Fruit fly (Drosophila melanogaster) whole organism, embryonic: ENCODE measurements around the gene Snapin.

Experiments used
- BtbVII ChIP-seq: fragments of 200-800 bp; sonication (Bioruptor generic); optimal IDR thresholded peaks from 3 replicates; lab custom pipeline; 2017; ENCODE audit warnings: missing biosample characterization, mild to moderate bottlenecking, missing genetic modification characterization
- CG10543 ChIP-seq: fragments of 200-800 bp; sonication (Bioruptor generic); optimal IDR thresholded peaks from 3 replicates; lab custom pipeline; 2017; ENCODE audit warnings: missing biosample characterization, mild to moderate bottlenecking, missing genetic modification characterization, moderate library complexity
- CG11560 ChIP-seq: fragments of 200-800 bp; sonication (Bioruptor generic); IDR thresholded peaks from 3 replicates; pipeline ENCODE4 v1.3.6; 2022; ENCODE audit warnings: missing biosample characterization, missing genetic modification characterization
- CG13287 ChIP-seq: fragments of 200-800 bp; sonication (Bioruptor generic); IDR thresholded peaks from 2 replicates; pipeline ENCODE4 v1.3.6; 2022; ENCODE audit warnings: missing biosample characterization, missing genetic modification characterization; ENCODE audit not compliant: partially characterized antibody
- CG14860 ChIP-seq: fragments of 200-800 bp; sonication (Bioruptor generic); IDR thresholded peaks from 3 replicates; pipeline ENCODE4 v1.3.6; 2022; ENCODE audit warnings: missing biosample characterization, missing genetic modification characterization; ENCODE audit not compliant: partially characterized antibody
- CG2116 ChIP-seq: fragments of 200-800 bp; sonication (Bioruptor generic); optimal IDR thresholded peaks from 3 replicates; lab custom pipeline; 2018; ENCODE audit warnings: missing biosample characterization, mild to moderate bottlenecking, missing genetic modification characterization
- CG2678 ChIP-seq: fragments of 200-800 bp; sonication (Bioruptor generic); optimal IDR thresholded peaks from 3 replicates; lab custom pipeline; 2019; ENCODE audit warnings: missing biosample characterization, mild to moderate bottlenecking, missing genetic modification characterization, moderate library complexity
- CG2712 ChIP-seq: fragments of 200-800 bp; optimal IDR thresholded peaks from 3 replicates; lab custom pipeline; 2019; ENCODE audit warnings: missing biosample characterization, mild to moderate bottlenecking, missing genetic modification characterization, moderate library complexity
- CG31388 ChIP-seq: fragments of 200-800 bp; sonication (Bioruptor generic); optimal IDR thresholded peaks from 2 replicates; lab custom pipeline; 2016; ENCODE audit warnings: missing biosample characterization, missing genetic modification characterization
- CG32772 ChIP-seq: fragments of 200-800 bp; sonication (Bioruptor generic); IDR thresholded peaks from 2 replicates; pipeline ENCODE4 v1.3.6; 2022; ENCODE audit warnings: missing biosample characterization, missing genetic modification characterization
- CG34422 ChIP-seq: fragments of 200-800 bp; sonication (Bioruptor generic); IDR thresholded peaks from 3 replicates; pipeline ENCODE4 v1.3.6; 2022; ENCODE audit warnings: missing biosample characterization, missing genetic modification characterization
- CG4617 ChIP-seq: fragments of 200-800 bp; sonication (Bioruptor generic); optimal IDR thresholded peaks from 3 replicates; lab custom pipeline; 2016; ENCODE audit warnings: missing biosample characterization, missing genetic modification characterization, borderline replicate concordance
- CG6683 ChIP-seq: fragments of 200-800 bp; sonication (Bioruptor generic); optimal IDR thresholded peaks from 2 replicates; lab custom pipeline; 2017; ENCODE audit warnings: missing biosample characterization, mild to moderate bottlenecking, missing genetic modification characterization, missing genetic modification reagents
- CG8388 ChIP-seq: fragments of 200-800 bp; sonication (Bioruptor generic); optimal IDR thresholded peaks from 2 replicates; lab custom pipeline; 2019; ENCODE audit warnings: missing biosample characterization, mild to moderate bottlenecking, missing genetic modification characterization, moderate library complexity
- CG8924 ChIP-seq: fragments of 200-800 bp; optimal IDR thresholded peaks from 3 replicates; lab custom pipeline; 2019; ENCODE audit warnings: missing biosample characterization, mild to moderate bottlenecking, missing genetic modification characterization, moderate library complexity
- CG9797 ChIP-seq: fragments of 200-800 bp; sonication (Bioruptor generic); optimal IDR thresholded peaks from 3 replicates; lab custom pipeline; 2018; ENCODE audit warnings: missing biosample characterization, mild to moderate bottlenecking, missing genetic modification characterization
- D19A ChIP-seq: fragments of 200-800 bp; optimal IDR thresholded peaks from 3 replicates; lab custom pipeline; 2019; ENCODE audit warnings: missing biosample characterization, mild to moderate bottlenecking, missing genetic modification characterization, moderate library complexity
- Ets97D ChIP-seq: fragments of 200-800 bp; sonication (Bioruptor generic); optimal IDR thresholded peaks from 3 replicates; lab custom pipeline; 2016; ENCODE audit warnings: missing biosample characterization, missing genetic modification characterization
- HLH4C ChIP-seq: fragments of 200-800 bp; sonication (Bioruptor generic); IDR thresholded peaks from 3 replicates; pipeline ENCODE4 v1.3.6; 2022; ENCODE audit warnings: missing biosample characterization, missing genetic modification characterization; ENCODE audit not compliant: partially characterized antibody
- HmgZ ChIP-seq: fragments of 200-800 bp; sonication (Bioruptor generic); optimal IDR thresholded peaks from 2 replicates; lab custom pipeline; 2018; ENCODE audit warnings: missing biosample characterization, mild to moderate bottlenecking, missing genetic modification characterization
- Hr3 ChIP-seq: fragments of 200-800 bp; sonication (Bioruptor generic); optimal IDR thresholded peaks from 3 replicates; lab custom pipeline; 2016; ENCODE audit warnings: missing biosample characterization, missing genetic modification characterization
- Lim3 ChIP-seq: fragments of 200-800 bp; sonication (Bioruptor generic); IDR thresholded peaks from 2 replicates; pipeline ENCODE4 v1.3.6; 2022; ENCODE audit warnings: missing biosample characterization, missing genetic modification characterization
- Med ChIP-seq: fragments of 200-800 bp; sonication (Bioruptor generic); peaks from one replicate; lab custom pipeline; 2016; ENCODE audit warnings: missing biosample characterization, missing genetic modification characterization, mild to moderate bottlenecking, inconsistent platforms, moderate library complexity
- Mes4 ChIP-seq: fragments of 200-800 bp; sonication (Bioruptor generic); optimal IDR thresholded peaks from 2 replicates; lab custom pipeline; 2016; ENCODE audit warnings: missing biosample characterization, missing genetic modification characterization
- Scr ChIP-seq: fragments of 200-800 bp; sonication (Bioruptor generic); IDR thresholded peaks from 2 replicates; pipeline ENCODE4 v1.3.6; 2022; ENCODE audit warnings: missing biosample characterization, missing genetic modification characterization; ENCODE audit not compliant: partially characterized antibody
- Sry-δ ChIP-seq: fragments of 200-800 bp; sonication (Bioruptor generic); optimal IDR thresholded peaks from 2 replicates; lab custom pipeline; 2016; ENCODE audit warnings: missing biosample characterization, missing genetic modification characterization
- Vsx1 ChIP-seq: fragments of 200-800 bp; sonication (Bioruptor generic); optimal IDR thresholded peaks from 2 replicates; lab custom pipeline; 2017; ENCODE audit warnings: missing biosample characterization, mild to moderate bottlenecking, missing genetic modification characterization, missing genetic modification reagents
- ato ChIP-seq: fragments of 200-800 bp; sonication (Bioruptor generic); IDR thresholded peaks from 2 replicates; pipeline ENCODE4 v1.3.6; 2022; ENCODE audit warnings: missing biosample characterization, missing genetic modification characterization; ENCODE audit not compliant: partially characterized antibody
- bbx ChIP-seq: fragments of 200-800 bp; sonication (Bioruptor generic); IDR thresholded peaks from 2 replicates; pipeline ENCODE4 v1.3.6; 2022; ENCODE audit warnings: missing biosample characterization, missing genetic modification characterization; ENCODE audit not compliant: partially characterized antibody
- bsh ChIP-seq, 2 experiments: fragments of 200-800 bp; sonication (Bioruptor generic); optimal IDR thresholded peaks; 2 replicates each; lab custom pipeline; 2017 to 2018; ENCODE audit warnings: mild to moderate bottlenecking in 2 of 2, missing biosample characterization in 2 of 2, missing genetic modification characterization in 2 of 2, moderate library complexity in 1 of 2
- dati ChIP-seq: fragments of 200-800 bp; sonication (Bioruptor generic); IDR thresholded peaks from 2 replicates; pipeline ENCODE4 v1.3.6; 2022; ENCODE audit warnings: missing biosample characterization, missing genetic modification characterization
- ewg ChIP-seq: fragments of 200-800 bp; sonication (Bioruptor generic); optimal IDR thresholded peaks from 3 replicates; lab custom pipeline; 2017; ENCODE audit warnings: mild to moderate bottlenecking, missing biosample characterization, missing genetic modification reagents, missing genetic modification characterization
- exex ChIP-seq: fragments of 200-800 bp; sonication (Bioruptor generic); optimal IDR thresholded peaks from 4 replicates; lab custom pipeline; 2018; ENCODE audit warnings: missing biosample characterization, mild to moderate bottlenecking, missing genetic modification characterization, moderate library complexity
- gro ChIP-seq: fragments of 200-800 bp; sonication (Bioruptor generic); optimal IDR thresholded peaks from 2 replicates; lab custom pipeline; 2016; ENCODE audit warnings: missing biosample characterization, missing genetic modification characterization
- hbn ChIP-seq: fragments of 200-800 bp; sonication (Bioruptor generic); IDR thresholded peaks from 2 replicates; pipeline ENCODE4 v1.3.6; 2022; ENCODE audit warnings: missing biosample characterization, missing genetic modification characterization; ENCODE audit not compliant: partially characterized antibody
- inv ChIP-seq: fragments of 200-800 bp; sonication (Bioruptor generic); IDR thresholded peaks from 2 replicates; pipeline ENCODE4 v1.3.6; 2022; ENCODE audit warnings: missing biosample characterization, missing genetic modification characterization; ENCODE audit not compliant: partially characterized antibody
- jing ChIP-seq: fragments of 200-800 bp; sonication (Bioruptor generic); optimal IDR thresholded peaks from 2 replicates; lab custom pipeline; 2018; ENCODE audit warnings: missing biosample characterization, mild to moderate bottlenecking, missing genetic modification characterization
- lilli ChIP-seq: fragments of 200-800 bp; sonication (Bioruptor generic); optimal IDR thresholded peaks from 3 replicates; lab custom pipeline; 2016; ENCODE audit warnings: missing biosample characterization, missing genetic modification characterization
- mirr ChIP-seq: fragments of 200-800 bp; sonication (Bioruptor generic); optimal IDR thresholded peaks from 3 replicates; lab custom pipeline; 2018; ENCODE audit warnings: missing biosample characterization, mild to moderate bottlenecking, missing genetic modification characterization
- mld ChIP-seq: fragments of 200-800 bp; sonication (Bioruptor generic); IDR thresholded peaks from 3 replicates; pipeline ENCODE4 v1.3.6; 2022; ENCODE audit warnings: missing biosample characterization, missing genetic modification characterization; ENCODE audit not compliant: partially characterized antibody
- sens ChIP-seq: fragments of 200-800 bp; sonication (Bioruptor generic); peaks from one replicate; lab custom pipeline; 2016; ENCODE audit warnings: missing biosample characterization, missing genetic modification characterization
- sens-2 ChIP-seq: fragments of 200-800 bp; sonication (Bioruptor generic); IDR thresholded peaks from 2 replicates; pipeline ENCODE4 v1.3.6; 2022; ENCODE audit warnings: missing biosample characterization, missing genetic modification characterization
- sna ChIP-seq: fragments of 200-800 bp; sonication (Bioruptor generic); IDR thresholded peaks from 2 replicates; pipeline ENCODE4 v1.3.6; 2022; ENCODE audit warnings: missing biosample characterization, missing genetic modification characterization; ENCODE audit not compliant: partially characterized antibody
- sqz ChIP-seq: fragments of 200-800 bp; sonication (Bioruptor generic); optimal IDR thresholded peaks from 3 replicates; lab custom pipeline; 2018; ENCODE audit warnings: missing biosample characterization, mild to moderate bottlenecking, missing genetic modification characterization
- sug ChIP-seq: fragments of 200-800 bp; optimal IDR thresholded peaks from 2 replicates; lab custom pipeline; 2019; ENCODE audit warnings: missing biosample characterization, mild to moderate bottlenecking, missing genetic modification characterization, moderate library complexity
- trem ChIP-seq: fragments of 200-800 bp; optimal IDR thresholded peaks from 3 replicates; lab custom pipeline; 2019; ENCODE audit warnings: missing biosample characterization, mild to moderate bottlenecking, missing genetic modification characterization, moderate library complexity
- unc-4 ChIP-seq: fragments of 200-800 bp; sonication (Bioruptor generic); IDR thresholded peaks from 2 replicates; pipeline ENCODE4 v1.3.6; 2022; ENCODE audit warnings: missing biosample characterization, missing genetic modification characterization; ENCODE audit not compliant: partially characterized antibody
- vvl ChIP-seq: fragments of 200-800 bp; sonication (Bioruptor generic); IDR thresholded peaks from 2 replicates; pipeline ENCODE4 v1.3.6; 2022; ENCODE audit warnings: missing biosample characterization, missing genetic modification characterization
- wek ChIP-seq: fragments of 200-800 bp; sonication (Bioruptor generic); optimal IDR thresholded peaks from 3 replicates; lab custom pipeline; 2018; ENCODE audit warnings: missing biosample characterization, mild to moderate bottlenecking, missing genetic modification characterization, moderate library complexity

The Snapin gene

dm6 chr2L:2767627-2768026 lies 8.2 kb upstream of the Snapin start, which contains the start of the genes Taf10b and Taf10 (continued):
- TF ChIP-seq CG13287, result peak; percentile 91
- peak in 1 of 2 experiments; percentile 3 for TF ChIP-seq bsh (GFP tag; optimal IDR thresholded peaks at IDR 0.05; lab: Kevin White, UChicago)
- TF ChIP-seq CG2116 (GFP tag; lab: Kevin White, UChicago), result peak; percentile 84
- TF ChIP-seq sens, result peak; percentile 40
- peak; percentile 18 for TF ChIP-seq Ets97D (GFP tag; lab: Kevin White, UChicago)
- TF ChIP-seq CG2678 (tag; lab: Kevin White, UChicago), result no peak
- no peak for TF ChIP-seq sens-2 (GFP tag; lab: Robert Waterston, UW)
- peak; percentile 83 for TF ChIP-seq sna (GFP tag; lab: Robert Waterston, UW)
- peak; percentile 73 for TF ChIP-seq CG14860 (GFP tag; lab: Robert Waterston, UW)
- no peak for TF ChIP-seq Hr3 (GFP tag; lab: Kevin White, UChicago)
- TF ChIP-seq lilli (GFP tag; lab: Kevin White, UChicago), result peak; percentile 16
- TF ChIP-seq sqz (GFP tag; lab: Kevin White, UChicago), result no peak
- TF ChIP-seq CG6683 (GFP tag; lab: Kevin White, UChicago), result no peak
- TF ChIP-seq mld (GFP tag; lab: Robert Waterston, UW), result peak; percentile 76
- peak; percentile 48 for TF ChIP-seq exex (tag; lab: Kevin White, UChicago)
- peak; percentile 87 for TF ChIP-seq unc-4 (GFP tag; lab: Robert Waterston, UW)
- peak; percentile 47 for TF ChIP-seq D19A (tag; lab: Kevin White, UChicago)
- peak; percentile 7 for TF ChIP-seq wek (GFP tag; lab: Kevin White, UChicago)
- no peak for TF ChIP-seq Mes4
- TF ChIP-seq CG32772 (GFP tag; lab: Robert Waterston, UW), result no peak
- TF ChIP-seq CG9797 (GFP tag; lab: Kevin White, UChicago), result peak; percentile 30
- TF ChIP-seq CG8924, result peak; percentile 59
- peak; percentile 33 for TF ChIP-seq sug (tag; lab: Kevin White, UChicago)
- TF ChIP-seq gro (GFP tag; lab: Kevin White, UChicago), result no peak
- no peak for TF ChIP-seq CG31388 (GFP tag; lab: Kevin White, UChicago)
- peak; percentile 1 for TF ChIP-seq BtbVII
- peak; percentile 75 for TF ChIP-seq Med (GFP tag; lab: Kevin White, UChicago)
- peak; percentile 56 for TF ChIP-seq CG8388 (GFP tag; lab: Kevin White, UChicago)
- TF ChIP-seq inv (GFP tag; lab: Robert Waterston, UW), result peak; percentile 63
- peak; percentile 57; the same call in 2 of the 3 replicates for TF ChIP-seq CG11560
- TF ChIP-seq Sry-δ (GFP tag; lab: Kevin White, UChicago), result peak; percentile 93
- TF ChIP-seq CG34422 (GFP tag; lab: Robert Waterston, UW), result peak; percentile 56; the same call in 2 of the 3 replicates
- peak; percentile 89 for TF ChIP-seq bbx (GFP tag; lab: Robert Waterston, UW)
- TF ChIP-seq hbn (GFP tag; lab: Robert Waterston, UW), result peak; percentile 84
- no peak for TF ChIP-seq ewg (GFP tag; lab: Kevin White, UChicago)
- TF ChIP-seq Vsx1 (GFP tag; lab: Kevin White, UChicago), result no peak
- TF ChIP-seq Lim3 (GFP tag; lab: Robert Waterston, UW), result no peak
- TF ChIP-seq CG10543 (GFP tag; lab: Kevin White, UChicago), result peak; percentile 4
- TF ChIP-seq vvl (GFP tag; lab: Robert Waterston, UW), result peak; percentile 57
- TF ChIP-seq jing (GFP tag; lab: Kevin White, UChicago), result no peak
- TF ChIP-seq HLH4C, result peak; percentile 93
- TF ChIP-seq HmgZ (tag; lab: Kevin White, UChicago), result peak; percentile 36
- TF ChIP-seq mirr (GFP tag; lab: Kevin White, UChicago), result peak; percentile 47
- peak; percentile 71 for TF ChIP-seq CG4617 (GFP tag; lab: Kevin White, UChicago)
- 0 out of 2 replicates have a peak, but pooled peaks have one; percentile 11 for TF ChIP-seq dati (GFP tag; lab: Robert Waterston, UW)
- peak; percentile 81 for TF ChIP-seq Scr (GFP tag; lab: Robert Waterston, UW)
- TF ChIP-seq CG2712 (tag; lab: Kevin White, UChicago), result peak; percentile 21
- TF ChIP-seq trem, result peak; percentile 69
- peak; percentile 80 for TF ChIP-seq ato (GFP tag; lab: Robert Waterston, UW)
